Fruit fly (Drosophila melanogaster): ENCODE data around the gene CG17350.

Gene CG17350

dm6 chr2L:19397617-19398316 lies 17.0 kb downstream of the CG17350 start:
- TF ChIP-seq CG9139 (GFP tag; optimal IDR thresholded peaks at IDR 0.05) (no peak), CG10631 (GFP tag; optimal IDR thresholded peaks at IDR 0.05) (peak; percentile 63), CG32006 (GFP tag; optimal IDR thresholded peaks at IDR 0.05) (peak; percentile 57), eg (GFP tag; IDR thresholded peaks at IDR 0.05) (0 out of 3 replicates have a peak, but pooled peaks have one; percentile 9), vri (GFP tag; optimal IDR thresholded peaks at IDR 0.05) (peak; percentile 81), esn (GFP tag; optimal IDR thresholded peaks at IDR 0.05) (peak; percentile 82), CG8319 (GFP tag; optimal IDR thresholded peaks at IDR 0.05) (peak; percentile 26), CG3032 (tag; optimal IDR thresholded peaks at IDR 0.05) (peak; percentile 34), Ets21C (GFP tag; optimal IDR thresholded peaks at IDR 0.05) (peak; percentile 67), CG6792 (GFP tag; optimal IDR thresholded peaks at IDR 0.05) (peak; percentile 56), CG4318 (GFP tag; optimal IDR thresholded peaks at IDR 0.05) (no peak), Hr38 (GFP tag; optimal IDR thresholded peaks at IDR 0.05) (no peak), CG11294 (GFP tag; IDR thresholded peaks at IDR 0.05) (no peak), Sox15 (GFP tag; optimal IDR thresholded peaks at IDR 0.05) (peak; percentile 15), CG6808 (GFP tag; optimal IDR thresholded peaks at IDR 0.05) (peak; percentile 51), Ets96B (tag; optimal IDR thresholded peaks at IDR 0.05) (peak; percentile 52), CG31627 (GFP tag; optimal IDR thresholded peaks at IDR 0.05) (peak; percentile 82), Eip78C (GFP tag) (peak; percentile 88), Met (GFP tag; optimal IDR thresholded peaks at IDR 0.05) (peak; percentile 83), spab (GFP tag; optimal IDR thresholded peaks at IDR 0.05) (peak; percentile 15), CG11902 (GFP tag; optimal IDR thresholded peaks at IDR 0.05) (peak; percentile 4), Eip75B (GFP tag; optimal IDR thresholded peaks at IDR 0.05) (peak; percentile 62), svp (GFP tag) (peak; percentile 90), CG1621 (tag; optimal IDR thresholded peaks at IDR 0.05) (peak; percentile 14), net (GFP tag; optimal IDR thresholded peaks at IDR 0.05) (peak; percentile 3), achi (GFP tag; optimal IDR thresholded peaks at IDR 0.05) (peak; percentile 44), fkh (GFP tag; optimal IDR thresholded peaks at IDR 0.05) (no peak), Gug (GFP tag; IDR thresholded peaks at IDR 0.05) (no peak), pdm3 (GFP tag; optimal IDR thresholded peaks at IDR 0.05) (peak; percentile 64), CG8119 (GFP tag; IDR thresholded peaks at IDR 0.05) (0 out of 3 replicates have a peak, but pooled peaks have one; percentile 40), CG7368 (GFP tag; optimal IDR thresholded peaks at IDR 0.05) (peak; percentile 8), CG3919 (GFP tag; optimal IDR thresholded peaks at IDR 0.05) (peak; percentile 59), Eip93F (GFP tag; optimal IDR thresholded peaks at IDR 0.05) (no peak), ss (GFP tag; optimal IDR thresholded peaks at IDR 0.05) (no peak), Sox14 (GFP tag; optimal IDR thresholded peaks at IDR 0.05) (peak; percentile 77), Hr39 (GFP tag; optimal IDR thresholded peaks at IDR 0.05) (peak; percentile 78), cyc (GFP tag; optimal IDR thresholded peaks at IDR 0.05) (peak; percentile 76), salr (GFP tag; optimal IDR thresholded peaks at IDR 0.05) (peak; percentile 4 to 50), topi (GFP tag; optimal IDR thresholded peaks at IDR 0.05) (peak; percentile 77), acj6 (GFP tag; optimal IDR thresholded peaks at IDR 0.05) (peak; percentile 68), CG6854 (GFP tag; optimal IDR thresholded peaks at IDR 0.05) (no peak), fd59A (GFP tag; optimal IDR thresholded peaks at IDR 0.05) (peak; percentile 9), dac (GFP tag; optimal IDR thresholded peaks at IDR 0.05) (no peak), lz (GFP tag; optimal IDR thresholded peaks at IDR 0.05) (peak; percentile 76), OdsH (GFP tag; optimal IDR thresholded peaks at IDR 0.05) (peak; percentile 66), Lpt (GFP tag; optimal IDR thresholded peaks at IDR 0.05) (no peak), fd85E (GFP tag; optimal IDR thresholded peaks at IDR 0.05) (no peak), CG6276 (GFP tag; optimal IDR thresholded peaks at IDR 0.05) (no peak), Sox102F (GFP tag; optimal IDR thresholded peaks at IDR 0.05) (peak; percentile 70), Blimp-1 (GFP tag; optimal IDR thresholded peaks at IDR 0.05) (no peak), dsx (GFP tag; optimal IDR thresholded peaks at IDR 0.05; ENCODE audit: poor library complexity, severe bottlenecking) (peak; percentile 17)

All from whole organism, prepupa.